Fruit fly (Drosophila melanogaster): ENCODE data around the gene CG12539.

DNA sequence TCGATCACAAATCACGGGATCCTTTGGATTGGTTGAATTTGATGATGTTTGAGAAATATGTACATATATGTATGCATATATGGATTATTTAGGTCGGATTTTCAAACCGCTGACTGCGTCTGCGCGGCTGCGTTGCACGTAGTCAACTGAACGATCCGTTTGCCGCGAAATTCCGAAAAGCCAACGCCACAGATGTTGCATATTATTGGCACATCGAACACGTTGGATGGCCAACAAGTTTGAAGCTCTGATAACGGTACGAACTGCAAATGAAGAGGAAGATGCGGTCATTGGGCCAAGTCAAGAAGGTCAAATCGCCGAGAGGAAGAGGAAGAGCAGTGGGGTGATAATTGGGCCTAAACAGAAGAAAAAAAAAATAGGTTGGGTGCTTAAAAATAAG is 26.5 kb upstream of the CG12539 start, which contains the start of gene CG9518:
- TF ChIP-seq Blimp-1 (GFP tag; optimal IDR thresholded peaks at IDR 0.05) (no peak), CG9139 (GFP tag; optimal IDR thresholded peaks at IDR 0.05) (no peak), Hr39 (GFP tag; optimal IDR thresholded peaks at IDR 0.05) (no peak), Smox (GFP tag; optimal IDR thresholded peaks at IDR 0.05) (no peak), salr (GFP tag; optimal IDR thresholded peaks at IDR 0.05) (no peak), CG1621 (tag; optimal IDR thresholded peaks at IDR 0.05) (no peak), fd85E (GFP tag; optimal IDR thresholded peaks at IDR 0.05) (no peak), achi (GFP tag; optimal IDR thresholded peaks at IDR 0.05) (no peak), spab (GFP tag; optimal IDR thresholded peaks at IDR 0.05) (no peak), CG11762 (GFP tag; optimal IDR thresholded peaks at IDR 0.05; ENCODE audit: insufficient read depth) (no peak), CG8119 (GFP tag; IDR thresholded peaks at IDR 0.05) (no peak)

Data from whole organism, prepupa.